Fruit fly (Drosophila melanogaster) whole organism, embryonic: ENCODE results near the gene Nthl1.

ENCODE experiments used
- ATbp ChIP-seq: fragments of 200-800 bp; sonication (Bioruptor generic); optimal IDR thresholded peaks from 2 replicates; lab custom pipeline; 2017; ENCODE audit warnings: missing biosample characterization, mild to moderate bottlenecking, missing genetic modification characterization, missing genetic modification reagents
- Ada2b ChIP-seq: fragments of 200-800 bp; sonication (Bioruptor generic); IDR thresholded peaks from 2 replicates; pipeline ENCODE4 v1.3.6; 2022; ENCODE audit warnings: missing biosample characterization, missing genetic modification characterization
- Bdp1 ChIP-seq: fragments of 200-800 bp; sonication (Bioruptor generic); optimal IDR thresholded peaks from 3 replicates; lab custom pipeline; 2016; ENCODE audit warnings: missing biosample characterization, missing genetic modification characterization
- CG10366 ChIP-seq: fragments of 200-800 bp; sonication (Bioruptor generic); IDR thresholded peaks from 2 replicates; pipeline ENCODE4 v1.3.6; 2022; ENCODE audit warnings: missing biosample characterization, missing genetic modification characterization
- CG11398 ChIP-seq: fragments of 200-800 bp; sonication (Bioruptor generic); optimal IDR thresholded peaks from 2 replicates; lab custom pipeline; 2016; ENCODE audit warnings: missing biosample characterization, missing genetic modification characterization
- CG12071 ChIP-seq: fragments of 200-800 bp; sonication (Bioruptor generic); optimal IDR thresholded peaks from 3 replicates; lab custom pipeline; 2018; ENCODE audit warnings: missing biosample characterization, mild to moderate bottlenecking, missing genetic modification characterization
- CG12236 ChIP-seq: fragments of 200-800 bp; sonication (Bioruptor generic); optimal IDR thresholded peaks from 2 replicates; lab custom pipeline; 2016; ENCODE audit warnings: missing biosample characterization, missing genetic modification characterization
- CG12769 ChIP-seq: fragments of 200-800 bp; sonication (Bioruptor generic); optimal IDR thresholded peaks from 2 replicates; lab custom pipeline; 2019; ENCODE audit warnings: missing biosample characterization, mild to moderate bottlenecking, missing genetic modification characterization, moderate library complexity
- CG16779 ChIP-seq: fragments of 200-800 bp; sonication (Bioruptor generic); IDR thresholded peaks from 2 replicates; pipeline ENCODE4 v1.3.6; 2022; ENCODE audit warnings: missing biosample characterization, missing genetic modification characterization
- CG16815 ChIP-seq: fragments of 200-800 bp; sonication (Bioruptor generic); optimal IDR thresholded peaks from 3 replicates; lab custom pipeline; 2017; ENCODE audit warnings: missing biosample characterization, mild to moderate bottlenecking, missing genetic modification characterization
- CG17612 ChIP-seq: fragments of 200-800 bp; sonication (Bioruptor generic); IDR thresholded peaks from 2 replicates; pipeline ENCODE4 v1.3.6; 2022; ENCODE audit warnings: missing biosample characterization, missing genetic modification characterization
- CG17802 ChIP-seq: fragments of 200-800 bp; sonication (Bioruptor generic); optimal IDR thresholded peaks from 2 replicates; lab custom pipeline; 2018; ENCODE audit warnings: missing biosample characterization, mild to moderate bottlenecking, missing genetic modification characterization, moderate library complexity
- CG31441 ChIP-seq: fragments of 200-800 bp; sonication (Bioruptor generic); IDR thresholded peaks from 2 replicates; pipeline ENCODE4 v1.3.6; 2022; ENCODE audit warnings: missing biosample characterization, missing genetic modification characterization
- CG3163 ChIP-seq: fragments of 200-800 bp; sonication (Bioruptor generic); optimal IDR thresholded peaks from 3 replicates; lab custom pipeline; 2016; ENCODE audit warnings: missing biosample characterization, missing genetic modification characterization
- CG4328 ChIP-seq: fragments of 200-800 bp; sonication (Bioruptor generic); optimal IDR thresholded peaks from 3 replicates; lab custom pipeline; 2017; ENCODE audit warnings: missing biosample characterization, missing genetic modification reagents, missing genetic modification characterization
- CG4617 ChIP-seq: fragments of 200-800 bp; sonication (Bioruptor generic); optimal IDR thresholded peaks from 3 replicates; lab custom pipeline; 2016; ENCODE audit warnings: missing biosample characterization, missing genetic modification characterization, borderline replicate concordance
- CG5245 ChIP-seq: fragments of 200-800 bp; sonication (Bioruptor generic); optimal IDR thresholded peaks from 3 replicates; lab custom pipeline; 2016; ENCODE audit warnings: missing biosample characterization, missing genetic modification characterization
- CG7928 ChIP-seq: fragments of 200-800 bp; sonication (Bioruptor generic); optimal IDR thresholded peaks from 2 replicates; lab custom pipeline; 2017; ENCODE audit warnings: missing biosample characterization, mild to moderate bottlenecking, missing genetic modification characterization
- CG8281 ChIP-seq: fragments of 200-800 bp; sonication (Bioruptor generic); optimal IDR thresholded peaks from 2 replicates; lab custom pipeline; 2018; ENCODE audit warnings: missing biosample characterization, mild to moderate bottlenecking, missing genetic modification characterization, moderate library complexity
- CG8924 ChIP-seq: fragments of 200-800 bp; optimal IDR thresholded peaks from 3 replicates; lab custom pipeline; 2019; ENCODE audit warnings: missing biosample characterization, mild to moderate bottlenecking, missing genetic modification characterization, moderate library complexity
- Deaf1 ChIP-seq: fragments of 200-800 bp; optimal IDR thresholded peaks from 3 replicates; lab custom pipeline; 2019; ENCODE audit warnings: missing biosample characterization, mild to moderate bottlenecking, missing genetic modification characterization, moderate library complexity
- Dip2 ChIP-seq: fragments of 200-800 bp; sonication (Bioruptor generic); IDR thresholded peaks from 2 replicates; pipeline ENCODE4 v1.3.6; 2022; ENCODE audit warnings: missing biosample characterization, missing genetic modification characterization
- Eip74EF ChIP-seq, 2 experiments: fragments of 200-800 bp in 1 of 2; fragments of >200 bp in 1 of 2; sonication (Bioruptor generic) in 1 of 2; optimal IDR thresholded peaks; 2 replicates each; lab custom pipeline; 2017 to 2019; ENCODE audit warnings: missing biosample characterization in 2 of 2, missing genetic modification characterization in 2 of 2, mild to moderate bottlenecking in 1 of 2, moderate library complexity in 1 of 2
- Lim3 ChIP-seq: fragments of 200-800 bp; sonication (Bioruptor generic); IDR thresholded peaks from 2 replicates; pipeline ENCODE4 v1.3.6; 2022; ENCODE audit warnings: missing biosample characterization, missing genetic modification characterization
- Mes4 ChIP-seq: fragments of 200-800 bp; sonication (Bioruptor generic); optimal IDR thresholded peaks from 2 replicates; lab custom pipeline; 2016; ENCODE audit warnings: missing biosample characterization, missing genetic modification characterization
- Neu2 ChIP-seq: fragments of 200-800 bp; sonication (Bioruptor generic); optimal IDR thresholded peaks from 3 replicates; lab custom pipeline; 2016; ENCODE audit warnings: missing biosample characterization, missing genetic modification characterization, borderline replicate concordance
- NfI ChIP-seq: fragments of 200-800 bp; sonication (Bioruptor generic); optimal IDR thresholded peaks from 3 replicates; lab custom pipeline; 2018; ENCODE audit warnings: missing biosample characterization, mild to moderate bottlenecking, missing genetic modification characterization, moderate library complexity
- Sox102F ChIP-seq: fragments of 200-800 bp; sonication (Bioruptor generic); optimal IDR thresholded peaks from 2 replicates; lab custom pipeline; 2018; ENCODE audit warnings: missing biosample characterization, mild to moderate bottlenecking, missing genetic modification characterization, moderate library complexity
- al ChIP-seq: fragments of 200-800 bp; sonication (Bioruptor generic); IDR thresholded peaks from 2 replicates; pipeline ENCODE4 v1.3.6; 2022; ENCODE audit warnings: missing biosample characterization, missing genetic modification characterization
- amos ChIP-seq: fragments of 200-800 bp; sonication (Bioruptor generic); IDR thresholded peaks from 2 replicates; pipeline ENCODE4 v1.3.6; 2022; ENCODE audit warnings: missing biosample characterization, missing genetic modification characterization; ENCODE audit not compliant: partially characterized antibody
- bcd ChIP-seq: fragments of 200-800 bp; sonication (Bioruptor generic); optimal IDR thresholded peaks from 2 replicates; lab custom pipeline; 2017; ENCODE audit warnings: missing biosample characterization, mild to moderate bottlenecking, missing genetic modification characterization
- chinmo ChIP-seq: fragments of 200-800 bp; sonication (Bioruptor generic); IDR thresholded peaks from 4 replicates; pipeline ENCODE4 v1.3.6; 2022; ENCODE audit warnings: missing biosample characterization, missing genetic modification characterization; ENCODE audit not compliant: partially characterized antibody
- ci ChIP-seq: fragments of 200-800 bp; sonication (Bioruptor generic); IDR thresholded peaks from 3 replicates; pipeline ENCODE4 v1.3.6; 2022; ENCODE audit warnings: missing biosample characterization, missing genetic modification characterization
- crc ChIP-seq: fragments of 200-800 bp; sonication (Bioruptor generic); optimal IDR thresholded peaks from 2 replicates; lab custom pipeline; 2016; ENCODE audit warnings: missing biosample characterization, missing genetic modification characterization
- da ChIP-seq: fragments of 200-800 bp; sonication (Bioruptor generic); optimal IDR thresholded peaks from 2 replicates; lab custom pipeline; 2016; ENCODE audit warnings: missing biosample characterization, missing genetic modification characterization
- dimm ChIP-seq: fragments of 200-800 bp; sonication (Bioruptor generic); IDR thresholded peaks from 2 replicates; pipeline ENCODE4 v1.3.6; 2022; ENCODE audit warnings: missing biosample characterization, missing genetic modification characterization
- ftz-f1 ChIP-seq: fragments of 200-800 bp; sonication (Bioruptor generic); optimal IDR thresholded peaks from 2 replicates; lab custom pipeline; 2016; ENCODE audit warnings: missing biosample characterization, missing genetic modification characterization
- gce ChIP-seq: fragments of 200-800 bp; sonication (Bioruptor generic); IDR thresholded peaks from 3 replicates; pipeline ENCODE4 v1.3.6; 2022; ENCODE audit warnings: missing biosample characterization, missing genetic modification characterization
- gem ChIP-seq: fragments of 200-800 bp; sonication (Bioruptor generic); optimal IDR thresholded peaks from 2 replicates; lab custom pipeline; 2019; ENCODE audit warnings: missing biosample characterization, mild to moderate bottlenecking, missing genetic modification characterization, moderate library complexity
- gsb ChIP-seq: fragments of 200-800 bp; sonication (Bioruptor generic); IDR thresholded peaks from 2 replicates; pipeline ENCODE4 v1.3.6; 2022; ENCODE audit warnings: missing biosample characterization, missing genetic modification characterization
- gsb-n ChIP-seq: fragments of 200-800 bp; sonication (Bioruptor generic); optimal IDR thresholded peaks from 3 replicates; lab custom pipeline; 2018; ENCODE audit warnings: missing biosample characterization, mild to moderate bottlenecking, missing genetic modification characterization
- jumu ChIP-seq: fragments of 200-800 bp; sonication (Bioruptor generic); optimal IDR thresholded peaks from 3 replicates; lab custom pipeline; 2016; ENCODE audit warnings: missing biosample characterization, missing genetic modification characterization
- lab ChIP-seq: fragments of 200-800 bp; sonication (Bioruptor generic); optimal IDR thresholded peaks from 3 replicates; lab custom pipeline; 2017; ENCODE audit warnings: missing biosample characterization, missing genetic modification characterization, mild to moderate bottlenecking, moderate library complexity, missing genetic modification reagents
- odd ChIP-seq: fragments of 200-800 bp; sonication (Bioruptor generic); optimal IDR thresholded peaks from 2 replicates; lab custom pipeline; 2017; ENCODE audit warnings: missing biosample characterization, mild to moderate bottlenecking, missing genetic modification characterization
- onecut ChIP-seq: fragments of 200-800 bp; sonication (Bioruptor generic); IDR thresholded peaks from 2 replicates; pipeline ENCODE4 v1.3.6; 2022; ENCODE audit warnings: missing biosample characterization, missing genetic modification characterization
- otp ChIP-seq: fragments of 200-800 bp; sonication (Bioruptor generic); IDR thresholded peaks from 3 replicates; pipeline ENCODE4, ENCODE4 v1.3.6; 2022; ENCODE audit warnings: missing biosample characterization, missing genetic modification characterization
- pros ChIP-seq: fragments of 200-800 bp; sonication (Bioruptor generic); optimal IDR thresholded peaks from 3 replicates; lab custom pipeline; 2019; ENCODE audit warnings: missing biosample characterization, mild to moderate bottlenecking, missing genetic modification characterization, moderate library complexity
- psq ChIP-seq: fragments of 200-800 bp; sonication (Bioruptor generic); optimal IDR thresholded peaks from 2 replicates; lab custom pipeline; 2017; ENCODE audit warnings: missing biosample characterization, missing genetic modification characterization
- pum ChIP-seq: fragments of 200-800 bp; sonication (Bioruptor generic); optimal IDR thresholded peaks from 2 replicates; lab custom pipeline; 2016; ENCODE audit warnings: missing biosample characterization, missing genetic modification characterization
- so ChIP-seq: fragments of 200-800 bp; sonication (Bioruptor generic); IDR thresholded peaks from 3 replicates; pipeline ENCODE4 v1.3.6; 2022; ENCODE audit warnings: missing biosample characterization, missing genetic modification characterization
- tll ChIP-seq, 2 experiments: fragments of 200-800 bp in 1 of 2; fragments of >200 bp in 1 of 2; sonication (Bioruptor generic) in 1 of 2; optimal IDR thresholded peaks; 2 replicates each; lab custom pipeline; 2017 to 2019; ENCODE audit warnings: missing biosample characterization in 2 of 2, missing genetic modification characterization in 2 of 2, mild to moderate bottlenecking in 1 of 2, moderate library complexity in 1 of 2

The Nthl1 gene

DNA sequence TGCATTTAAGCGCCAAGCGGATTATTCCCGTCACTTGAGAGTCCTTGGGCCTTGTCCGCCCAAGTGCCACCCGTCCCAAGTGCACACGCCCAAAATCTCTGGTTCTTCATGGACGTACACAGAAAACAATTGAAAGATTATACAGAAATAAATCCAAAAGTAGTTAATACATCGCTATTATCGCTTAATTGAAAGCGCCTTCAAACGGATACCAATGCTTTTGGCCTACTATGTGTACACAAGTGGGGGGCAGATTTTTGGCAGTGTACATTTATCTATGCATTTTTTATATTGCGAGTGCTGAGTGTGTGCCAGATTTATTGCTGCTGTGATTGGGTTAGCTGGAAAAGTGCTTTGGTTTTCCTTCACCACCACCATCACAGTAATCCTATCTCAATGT is 21.0 kb upstream of the Nthl1 start (continued):
- TF ChIP-seq CG12236 (GFP tag; lab: Kevin White, UChicago) = no peak
- no peak for TF ChIP-seq CG12769 (tag; lab: Kevin White, UChicago)
- TF ChIP-seq CG8924 (tag; lab: Kevin White, UChicago) = no peak
- TF ChIP-seq CG4617 (GFP tag; lab: Kevin White, UChicago) = no peak
- no peak for TF ChIP-seq lab (GFP tag; lab: Kevin White, UChicago)
- no peak for TF ChIP-seq odd (GFP tag; lab: Kevin White, UChicago)
- TF ChIP-seq tll (GFP tag; optimal IDR thresholded peaks at IDR 0.05; lab: Kevin White, UChicago) = no peak
- no peak for TF ChIP-seq ATbp (GFP tag; lab: Kevin White, UChicago)
- TF ChIP-seq Bdp1 (GFP tag; lab: Kevin White, UChicago) = no peak
- TF ChIP-seq bcd (GFP tag; lab: Kevin White, UChicago) = peak; percentile 22
- TF ChIP-seq CG31441 (GFP tag; lab: Robert Waterston, UW) = no peak
- no peak for TF ChIP-seq CG17802 (tag; lab: Kevin White, UChicago)
- no peak for TF ChIP-seq psq (GFP tag; lab: Kevin White, UChicago)
- TF ChIP-seq pum = peak; percentile 23
- TF ChIP-seq ftz-f1 (GFP tag; lab: Kevin White, UChicago) = no peak
- no peak for TF ChIP-seq dimm
- TF ChIP-seq CG3163 (GFP tag; lab: Kevin White, UChicago) = no peak
- no peak for TF ChIP-seq Neu2
- TF ChIP-seq CG16815 (GFP tag; lab: Kevin White, UChicago) = no peak
- TF ChIP-seq gce (GFP tag; lab: Robert Waterston, UW) = no peak
- TF ChIP-seq Eip74EF (GFP tag; optimal IDR thresholded peaks at IDR 0.05; lab: Kevin White, UChicago) = no peak
- no peak for TF ChIP-seq Dip2 (GFP tag; lab: Robert Waterston, UW)
- TF ChIP-seq onecut = no peak
- TF ChIP-seq CG16779 (GFP tag; lab: Robert Waterston, UW) = no peak
- no peak for TF ChIP-seq CG7928 (GFP tag; lab: Kevin White, UChicago)
- no peak for TF ChIP-seq CG17612 (GFP tag; lab: Robert Waterston, UW)
- TF ChIP-seq ci = peak; percentile 67
- TF ChIP-seq Deaf1 (tag; lab: Kevin White, UChicago) = no peak
- TF ChIP-seq chinmo (GFP tag; lab: Robert Waterston, UW) = no peak
- TF ChIP-seq CG12071 (GFP tag; lab: Kevin White, UChicago) = no peak
- peak; percentile 47 for TF ChIP-seq Sox102F
- TF ChIP-seq Ada2b (GFP tag; lab: Robert Waterston, UW) = no peak
- TF ChIP-seq da (GFP tag; lab: Kevin White, UChicago) = no peak
- TF ChIP-seq CG10366 = peak; percentile 31; the same call in 1 of the 2 replicates
- no peak for TF ChIP-seq CG4328
- TF ChIP-seq gsb-n (tag; lab: Kevin White, UChicago) = no peak
- no peak for TF ChIP-seq CG11398 (GFP tag; lab: Kevin White, UChicago)
- TF ChIP-seq crc (GFP tag; lab: Kevin White, UChicago) = no peak
- TF ChIP-seq gem (tag; lab: Kevin White, UChicago) = peak; percentile 44
- TF ChIP-seq Mes4 (GFP tag; lab: Kevin White, UChicago) = no peak
- TF ChIP-seq gsb (GFP tag; lab: Robert Waterston, UW) = no peak
- no peak for TF ChIP-seq NfI (GFP tag; lab: Kevin White, UChicago)
- TF ChIP-seq al (GFP tag; lab: Robert Waterston, UW) = no peak
- TF ChIP-seq otp (GFP tag; lab: Robert Waterston, UW) = peak; percentile 48; the same call in 1 of the 3 replicates
- TF ChIP-seq CG8281 = no peak
- TF ChIP-seq amos (GFP tag; lab: Robert Waterston, UW) = no peak
- TF ChIP-seq Lim3 (GFP tag; lab: Robert Waterston, UW) = no peak
- no peak for TF ChIP-seq so
- TF ChIP-seq pros (GFP tag; lab: Kevin White, UChicago) = no peak
- TF ChIP-seq jumu (GFP tag; lab: Kevin White, UChicago) = peak; percentile 2
- TF ChIP-seq CG5245 (GFP tag; lab: Kevin White, UChicago) = no peak
